Worm (Caenorhabditis elegans) whole organism, mixed stage, embryonic: ENCODE results near the gene ugt-59.

Experiments used
- blmp-1 ChIP-seq: fragments of 150-350 bp; optimal IDR thresholded peaks from 2 replicates; lab custom pipeline; 2014; ENCODE audit warnings: missing biosample characterization, missing genetic modification characterization
- ceh-83 ChIP-seq: fragments of 200-800 bp; sonication (Bioruptor generic); optimal IDR thresholded peaks from 2 replicates; lab custom pipeline; 2018; ENCODE audit warnings: mild to moderate bottlenecking, missing genetic modification characterization, missing compliant biosample characterization
- mls-2 ChIP-seq: sonication (generic microtip); optimal IDR thresholded peaks from 2 replicates; lab custom pipeline; 2016; ENCODE audit warnings: mild to moderate bottlenecking, missing genetic modification characterization, moderate library complexity, missing compliant biosample characterization
- nhr-237 ChIP-seq: fragments of 150-350 bp; optimal IDR thresholded peaks from 2 replicates; lab custom pipeline; 2014; ENCODE audit warnings: missing biosample characterization, missing genetic modification characterization
- nhr-28 ChIP-seq: fragments of 150-350 bp; optimal IDR thresholded peaks from 2 replicates; lab custom pipeline; 2014; ENCODE audit warnings: missing biosample characterization, missing genetic modification characterization
- nhr-76 ChIP-seq: sonication (generic microtip); optimal IDR thresholded peaks from 2 replicates; lab custom pipeline; 2017; ENCODE audit warnings: missing biosample characterization, missing genetic modification characterization
- snpc-4 ChIP-seq: fragments of 150-350 bp; optimal IDR thresholded peaks from 2 replicates; lab custom pipeline; 2014; ENCODE audit warnings: missing biosample characterization, missing genetic modification characterization
- tbx-8 ChIP-seq: fragments of 200-800 bp; sonication (Bioruptor generic); optimal IDR thresholded peaks from 2 replicates; lab custom pipeline; 2018; ENCODE audit warnings: mild to moderate bottlenecking, missing genetic modification characterization, moderate library complexity, missing compliant biosample characterization
- unc-120 ChIP-seq: sonication (generic microtip); optimal IDR thresholded peaks from 2 replicates; lab custom pipeline; 2017; ENCODE audit warnings: missing genetic modification characterization, missing compliant biosample characterization; ENCODE audit not compliant: poor library complexity, severe bottlenecking
- unc-62 ChIP-seq: fragments of 150-350 bp; optimal IDR thresholded peaks from 2 replicates; lab custom pipeline; 2014; ENCODE audit warnings: missing biosample characterization, missing genetic modification reagents, missing genetic modification characterization
- ztf-11 ChIP-seq: fragments of 150-350 bp; optimal IDR thresholded peaks from 2 replicates; lab custom pipeline; 2014; ENCODE audit warnings: missing biosample characterization, missing genetic modification characterization

- no peak for TF ChIP-seq mls-2 (tag; lab: Kevin White, UChicago)
- no peak for TF ChIP-seq snpc-4 (tag; lab: Kevin White, UChicago)
- TF ChIP-seq blmp-1 = no peak
- no peak for TF ChIP-seq tbx-8
- TF ChIP-seq unc-62 = no peak
- no peak for TF ChIP-seq ceh-83 (GFP tag; lab: Kevin White, UChicago)
- TF ChIP-seq nhr-28 (tag; lab: Kevin White, UChicago) = no peak
- no peak for TF ChIP-seq ztf-11 (tag; lab: Kevin White, UChicago)
- no peak for TF ChIP-seq unc-120
- TF ChIP-seq nhr-237 (tag; lab: Kevin White, UChicago) = no peak
- no peak for TF ChIP-seq nhr-76 (tag; lab: Kevin White, UChicago)
Measured at ce11 chrIV:10330962-10331361, 29.5 kb upstream of the ugt-59 start.
